Worm (Caenorhabditis elegans): Measurements from ENCODE around the gene E02H9.13.

E02H9.13 gene

DNA sequence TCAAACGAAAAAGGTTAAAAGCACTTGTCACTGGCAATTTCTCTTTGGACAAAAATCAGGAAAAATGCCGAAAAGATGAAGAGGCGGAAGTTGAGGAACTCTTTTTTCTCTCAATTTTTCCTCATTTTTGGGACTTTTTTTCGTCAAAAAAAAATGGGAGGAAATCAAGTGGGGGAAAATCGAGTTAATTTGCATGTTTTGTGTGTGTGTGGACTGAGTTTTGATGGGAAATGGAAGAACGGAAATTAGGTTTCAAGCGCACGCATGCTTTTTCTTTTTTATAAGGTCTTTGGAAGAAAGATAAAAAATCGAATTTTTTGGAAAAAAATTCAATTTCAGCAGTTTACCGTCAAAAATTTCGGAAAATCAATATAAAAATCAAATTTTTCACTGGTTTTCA, 46.8 kb downstream of the E02H9.13 start:
- TF ChIP-seq spr-1 (tag; optimal IDR thresholded peaks at IDR 0.05) (no peak), nhr-77 (tag; optimal IDR thresholded peaks at IDR 0.05) (no peak), ces-1 (GFP tag; optimal IDR thresholded peaks at IDR 0.05) (peak; percentile 86), lin-15B (tag; optimal IDR thresholded peaks at IDR 0.05) (no peak), Y75B8A.6 (GFP tag; IDR thresholded peaks at IDR 0.05) (no peak), ceh-20 (GFP tag; IDR thresholded peaks at IDR 0.05) (no peak)
